Worm (Caenorhabditis elegans) whole organism, late embryonic: Measurements from ENCODE around the gene btb-17.

Experiments
- ceh-19 ChIP-seq: fragments of 200-800 bp; sonication (Bioruptor generic); optimal IDR thresholded peaks from 2 replicates; lab custom pipeline; 2018; ENCODE audit warnings: mild to moderate bottlenecking, missing genetic modification characterization, missing compliant biosample characterization
- ceh-9 ChIP-seq: sonication (generic microtip); optimal IDR thresholded peaks from 2 replicates; lab custom pipeline; 2016; ENCODE audit warnings: mild to moderate bottlenecking, missing genetic modification characterization, inconsistent platforms, missing compliant biosample characterization
- hlh-30 ChIP-seq: sonication (generic microtip); optimal IDR thresholded peaks from 2 replicates; lab custom pipeline; 2017; ENCODE audit warnings: antibody characterized with exemption, missing genetic modification characterization, missing compliant biosample characterization; ENCODE audit not compliant: insufficient read depth
- unc-86 ChIP-seq: sonication (generic microtip); optimal IDR thresholded peaks from 2 replicates; lab custom pipeline; 2016; ENCODE audit warnings: missing genetic modification characterization, missing compliant biosample characterization

- no peak for TF ChIP-seq unc-86 (tag; lab: Kevin White, UChicago)
- TF ChIP-seq hlh-30 (tag; lab: Kevin White, UChicago) = no peak
- no peak for TF ChIP-seq ceh-19 (GFP tag; lab: Kevin White, UChicago)
- no peak for TF ChIP-seq ceh-9 (tag; lab: Kevin White, UChicago)
Observed at ce11 chrII:3249406-3249805, 45.8 kb upstream of the btb-17 start, which contains the start of gene clec-124.
